Fruit fly (Drosophila melanogaster): ENCODE data around the gene mRpS18B.

dm6 chr2L:20061018-20061657 lies 35.9 kb downstream of the mRpS18B start, which contains the start of the genes barr and lok:
- TF ChIP-seq CTCF (optimal IDR thresholded peaks at IDR 0.05) (no peak), CG8478 (optimal IDR thresholded peaks at IDR 0.05) (no peak)
